Worm (Caenorhabditis elegans): ENCODE measurements around the gene srd-49.

Gene srd-49

DNA sequence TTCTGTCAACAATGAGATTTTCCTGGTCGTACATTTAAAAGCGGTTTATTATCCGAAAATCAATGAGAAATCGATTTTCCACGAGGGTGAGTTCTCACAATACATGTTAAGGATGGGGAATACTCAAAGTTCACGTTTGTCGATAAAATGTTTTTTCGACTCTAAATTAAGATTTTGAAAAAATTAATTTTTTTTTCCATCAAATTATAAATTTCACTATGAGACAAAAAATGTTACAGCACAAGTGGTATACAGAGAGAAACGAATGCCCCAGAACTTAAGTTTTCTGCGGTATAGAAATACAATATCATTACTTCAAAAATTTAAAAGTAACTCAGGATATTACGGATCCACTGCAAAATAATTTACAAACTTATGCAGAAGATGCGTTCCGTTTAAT is 16.2 kb upstream of the srd-49 start, which contains the start of gene R04B5.1:
R04B5.1 (minus strand) TSS at position 101 of the 400 bp plus-strand sequence.
- TF ChIP-seq dao-5 (tag; optimal IDR thresholded peaks at IDR 0.05): no peak

DNA sequence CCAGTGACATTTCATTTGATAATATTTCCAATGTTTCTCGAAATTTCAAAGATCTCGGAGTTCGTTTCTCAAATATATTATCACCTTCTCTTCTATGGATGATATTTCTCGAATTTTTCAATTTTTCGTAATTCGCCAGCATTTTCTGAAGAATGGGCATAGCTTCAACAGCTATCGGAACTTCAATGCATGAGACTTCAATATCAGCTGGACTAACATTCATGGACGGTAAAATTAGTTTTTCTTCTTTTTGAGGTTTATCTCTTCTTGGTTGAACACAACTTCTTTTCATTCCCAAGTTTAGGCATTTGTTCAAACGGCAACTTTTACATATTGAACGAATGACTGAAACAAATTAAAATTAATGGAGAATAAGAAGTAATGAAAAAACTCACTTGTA is 13.6 kb upstream of the srd-49 start:
- TF ChIP-seq him-1 (tag; optimal IDR thresholded peaks at IDR 0.05) (no peak), W03F9.2 (tag; optimal IDR thresholded peaks at IDR 0.05) (no peak), dao-5 (tag; optimal IDR thresholded peaks at IDR 0.05) (no peak)

DNA sequence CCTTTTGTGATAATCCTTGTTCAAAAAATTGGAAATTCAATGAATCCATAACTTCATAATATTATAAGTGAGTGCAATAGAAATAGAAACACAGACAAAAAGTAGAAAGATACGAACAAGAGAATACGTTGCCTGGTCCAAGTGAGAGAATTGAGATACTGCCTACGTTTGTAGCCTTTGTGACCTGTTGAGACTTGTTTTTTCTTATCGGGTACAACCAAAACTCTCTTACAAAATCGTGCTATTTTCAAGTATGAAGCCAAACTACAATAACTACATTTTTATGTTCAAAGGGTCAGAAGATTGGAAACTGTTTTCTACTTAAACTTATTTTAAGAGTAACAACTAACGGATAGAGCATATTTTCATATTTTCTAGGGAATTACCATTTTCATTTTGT is 12.8 kb upstream of the srd-49 start, which contains the start of gene nhr-205:
nhr-205 (minus strand) TSS at position 141 of the 400 bp plus-strand sequence.
- TF ChIP-seq him-1 (tag; optimal IDR thresholded peaks at IDR 0.05): no peak
- TF ChIP-seq W03F9.2 (tag; optimal IDR thresholded peaks at IDR 0.05): no peak
- no peak for TF ChIP-seq dao-5 (tag; optimal IDR thresholded peaks at IDR 0.05)

DNA sequence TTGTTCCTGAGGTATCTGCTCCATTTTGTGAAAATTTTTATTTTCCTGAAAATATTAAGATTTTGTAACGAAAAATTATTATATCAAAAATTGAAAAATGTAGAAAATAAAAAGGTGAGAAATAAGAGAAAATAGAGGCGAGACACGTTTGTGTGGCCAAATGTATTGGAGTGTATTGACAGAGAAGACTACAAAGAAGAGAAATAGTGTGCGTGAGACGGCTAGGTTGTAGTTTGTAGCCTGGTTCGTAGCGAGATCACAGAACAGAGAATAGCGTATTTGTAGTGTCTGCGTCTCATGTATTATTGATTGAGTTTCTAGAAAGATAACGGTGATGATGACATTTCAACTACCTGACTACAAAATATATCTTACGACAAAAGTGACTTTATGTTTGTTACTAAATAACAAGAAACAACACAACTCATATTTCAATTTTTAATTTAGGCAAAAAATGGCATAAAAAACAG is 10.4 kb upstream of the srd-49 start, which contains the start of gene nhr-12:
nhr-12 (minus strand) TSS at position 51 of the 470 bp plus-strand sequence.
- TF ChIP-seq dao-5 (tag; optimal IDR thresholded peaks at IDR 0.05) (no peak), him-1 (tag; optimal IDR thresholded peaks at IDR 0.05) (no peak), W03F9.2 (tag; optimal IDR thresholded peaks at IDR 0.05) (no peak)

DNA sequence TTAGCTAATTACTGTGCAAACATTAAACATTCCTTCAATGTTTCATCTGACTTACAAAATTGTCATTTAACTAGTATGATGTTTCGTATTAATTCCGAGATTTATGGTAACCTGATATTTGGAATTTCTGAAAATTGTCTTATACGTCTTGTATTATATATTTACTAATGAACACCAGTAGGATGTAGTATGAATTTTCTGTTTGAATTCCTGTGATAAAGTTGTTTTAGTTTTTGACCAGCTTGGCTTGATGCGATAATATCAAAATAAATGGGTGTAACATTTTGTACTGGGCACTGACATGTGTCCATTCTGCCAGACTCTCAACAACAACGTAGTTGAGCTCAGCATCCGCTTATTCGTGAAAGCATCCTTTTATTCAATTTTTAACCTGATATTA is 9.6 kb upstream of the srd-49 start, which contains the start of gene R04B5.6:
R04B5.6 (plus strand) TSS at position 301 of the 400 bp plus-strand sequence.
- TF ChIP-seq him-1 (tag; optimal IDR thresholded peaks at IDR 0.05) (no peak), dao-5 (tag; optimal IDR thresholded peaks at IDR 0.05) (no peak), W03F9.2 (tag; optimal IDR thresholded peaks at IDR 0.05) (no peak)

DNA sequence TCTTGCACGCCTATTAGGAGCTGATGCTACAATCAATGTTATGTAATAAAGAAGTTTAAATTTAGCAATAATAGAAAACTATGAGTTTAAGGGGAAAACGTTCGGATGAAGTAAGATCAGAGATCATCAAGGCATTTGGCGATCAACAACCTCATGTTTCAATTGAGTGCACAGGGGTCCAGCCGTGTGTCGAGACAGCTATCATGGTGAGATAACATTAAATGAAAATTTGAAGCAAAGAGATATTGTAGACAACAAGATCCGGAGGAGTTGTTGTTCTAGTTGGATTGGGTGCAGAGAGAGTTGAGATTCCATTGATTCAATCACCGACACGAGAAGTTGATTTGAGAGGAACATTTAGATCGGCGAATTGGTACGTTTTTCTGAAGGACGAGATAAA is 8.3 kb upstream of the srd-49 start:
- TF ChIP-seq dao-5 (tag; optimal IDR thresholded peaks at IDR 0.05): no peak
- TF ChIP-seq W03F9.2 (tag; optimal IDR thresholded peaks at IDR 0.05): no peak
- no peak for TF ChIP-seq him-1 (tag; optimal IDR thresholded peaks at IDR 0.05)

DNA sequence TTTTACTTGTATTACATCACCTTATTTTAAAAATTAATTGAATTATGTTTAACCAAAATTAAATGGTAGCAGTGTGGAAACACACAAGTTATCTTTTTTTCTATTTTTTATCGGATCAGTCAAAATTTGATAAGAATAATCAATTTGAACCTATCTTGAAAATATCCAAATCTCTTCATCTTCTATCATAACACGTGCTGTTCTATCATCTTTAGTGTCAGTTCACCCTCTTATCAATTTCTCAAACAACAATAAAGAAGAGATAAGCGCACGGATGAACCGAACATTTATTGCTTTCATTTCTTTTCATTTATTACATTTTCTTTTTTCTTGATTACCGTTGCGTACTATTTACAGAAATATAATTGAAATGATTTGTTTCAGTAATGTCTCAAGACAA is 7.4 kb upstream of the srd-49 start, which contains the start of gene R04B5.5:
R04B5.5 (plus strand) TSS at position 378 of the 400 bp plus-strand sequence.
- TF ChIP-seq him-1 (tag; optimal IDR thresholded peaks at IDR 0.05) (no peak), W03F9.2 (tag; optimal IDR thresholded peaks at IDR 0.05) (no peak), dao-5 (tag; optimal IDR thresholded peaks at IDR 0.05) (no peak)

DNA sequence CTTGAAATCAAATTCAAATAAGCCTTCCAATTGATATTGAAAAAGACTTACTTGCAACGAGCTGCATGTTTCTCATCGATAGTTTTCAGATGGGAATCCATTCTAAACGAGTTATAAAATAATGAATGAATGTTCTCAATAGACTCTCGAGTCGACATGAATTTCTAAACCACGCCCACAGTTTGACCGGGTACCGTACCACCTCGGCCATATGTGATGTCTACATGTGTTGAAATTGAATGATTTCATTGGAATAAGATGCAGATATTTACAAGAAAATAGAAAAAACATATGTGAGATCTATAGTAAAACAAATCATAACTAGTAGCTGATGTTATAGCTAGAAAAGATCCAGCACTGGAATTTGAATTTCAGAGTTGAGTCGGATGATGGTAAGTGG is 4.0 kb upstream of the srd-49 start, which contains the start of gene R04B5.7:
R04B5.7 (minus strand) TSS at position 101 of the 400 bp plus-strand sequence.
- no peak for TF ChIP-seq dao-5 (tag; optimal IDR thresholded peaks at IDR 0.05)
- no peak for TF ChIP-seq him-1 (tag; optimal IDR thresholded peaks at IDR 0.05)
- TF ChIP-seq W03F9.2 (tag; optimal IDR thresholded peaks at IDR 0.05): no peak

DNA sequence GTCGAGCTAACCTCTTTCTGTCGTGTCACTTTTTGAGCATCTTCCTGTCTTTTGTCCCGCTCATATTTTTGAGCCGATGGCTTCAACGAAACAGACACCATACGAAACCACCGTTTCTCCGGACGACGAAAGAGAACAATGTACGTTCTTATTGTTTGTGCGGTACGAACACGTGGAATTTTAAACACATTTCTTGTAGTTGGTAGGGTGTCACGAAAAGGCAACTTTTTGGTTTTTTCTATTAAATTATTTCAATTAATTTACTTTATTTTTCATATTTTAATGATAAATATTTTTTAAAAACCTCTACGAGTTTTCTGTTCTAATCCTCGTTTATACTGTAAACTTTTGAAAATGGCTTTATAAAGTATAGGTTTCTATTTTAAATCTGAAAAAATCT is 3.3 kb upstream of the srd-49 start, which contains the start of gene R04B5.11:
R04B5.11 (minus strand) TSS at position 101 of the 400 bp plus-strand sequence.
- no peak for TF ChIP-seq W03F9.2 (tag; optimal IDR thresholded peaks at IDR 0.05)
- TF ChIP-seq dao-5 (tag; optimal IDR thresholded peaks at IDR 0.05): no peak
- TF ChIP-seq him-1 (tag; optimal IDR thresholded peaks at IDR 0.05): no peak

DNA sequence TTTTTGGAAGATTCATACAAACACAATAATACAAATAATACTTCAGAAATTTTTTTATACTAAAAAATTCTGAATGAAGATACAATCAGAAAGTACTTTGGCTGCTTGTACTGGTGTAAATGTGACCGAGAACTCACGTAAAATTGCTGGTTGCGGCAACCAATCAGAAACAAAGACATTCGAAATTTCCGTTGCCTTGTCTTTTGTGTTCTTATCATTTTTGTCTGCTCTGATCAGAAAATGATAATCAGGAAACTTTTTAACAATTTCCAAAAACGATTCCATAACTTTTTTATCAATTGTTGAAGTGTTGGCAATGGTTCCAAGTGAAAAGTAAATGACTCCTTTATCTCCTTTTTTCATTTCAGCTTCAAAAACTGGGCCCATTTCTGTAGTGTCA is 2.5 kb downstream of the srd-49 start:
- TF ChIP-seq dao-5 (tag; optimal IDR thresholded peaks at IDR 0.05): no peak
- no peak for TF ChIP-seq him-1 (tag; optimal IDR thresholded peaks at IDR 0.05)
- no peak for TF ChIP-seq W03F9.2 (tag; optimal IDR thresholded peaks at IDR 0.05)

DNA sequence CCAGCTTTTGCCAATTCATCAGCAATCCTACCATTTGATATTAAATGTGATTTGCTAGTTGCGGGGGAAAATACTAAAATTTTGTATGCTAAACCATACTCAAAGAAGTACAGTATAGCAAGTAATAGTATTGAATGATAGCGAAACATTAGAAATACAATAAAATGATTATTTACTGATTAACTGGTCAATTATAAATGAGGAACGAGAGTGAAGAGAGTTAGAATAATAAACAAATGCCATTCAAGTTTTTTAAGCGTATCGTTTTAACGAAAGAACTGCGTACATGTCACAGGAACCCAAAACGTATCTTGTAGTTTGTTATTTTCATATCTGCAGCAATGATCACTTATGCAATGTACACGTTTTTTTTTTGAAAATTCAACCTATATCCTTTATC is 4.0 kb downstream of the srd-49 start, which contains the start of gene ugt-47:
ugt-47 (minus strand) TSS at position 169 of the 400 bp plus-strand sequence.
- TF ChIP-seq him-1 (tag; optimal IDR thresholded peaks at IDR 0.05) (no peak), W03F9.2 (tag; optimal IDR thresholded peaks at IDR 0.05) (no peak), dao-5 (tag; optimal IDR thresholded peaks at IDR 0.05) (no peak)

DNA sequence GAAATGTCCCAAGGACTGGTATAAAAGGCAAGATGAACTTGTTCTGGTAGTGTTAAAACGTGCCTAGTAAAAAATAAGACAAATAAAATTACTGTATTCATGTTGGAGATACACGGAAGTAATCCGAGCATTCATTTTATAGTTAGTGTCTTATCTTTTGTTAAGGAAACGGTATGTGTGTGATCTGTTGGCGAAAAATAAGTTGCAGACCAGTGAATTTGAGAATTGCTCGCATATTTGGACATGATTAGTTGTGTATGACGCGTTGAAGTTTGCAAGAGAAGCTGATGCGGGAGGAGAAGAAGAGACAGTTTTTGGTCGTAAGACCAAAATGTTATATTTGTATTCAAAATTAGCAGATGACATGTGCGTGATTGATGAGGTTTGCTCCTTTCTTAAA is 7.4 kb downstream of the srd-49 start, which contains the start of gene C08B6.14:
C08B6.14 (minus strand) TSS at position 101 of the 400 bp plus-strand sequence.
- TF ChIP-seq dao-5 (tag; optimal IDR thresholded peaks at IDR 0.05): no peak

DNA sequence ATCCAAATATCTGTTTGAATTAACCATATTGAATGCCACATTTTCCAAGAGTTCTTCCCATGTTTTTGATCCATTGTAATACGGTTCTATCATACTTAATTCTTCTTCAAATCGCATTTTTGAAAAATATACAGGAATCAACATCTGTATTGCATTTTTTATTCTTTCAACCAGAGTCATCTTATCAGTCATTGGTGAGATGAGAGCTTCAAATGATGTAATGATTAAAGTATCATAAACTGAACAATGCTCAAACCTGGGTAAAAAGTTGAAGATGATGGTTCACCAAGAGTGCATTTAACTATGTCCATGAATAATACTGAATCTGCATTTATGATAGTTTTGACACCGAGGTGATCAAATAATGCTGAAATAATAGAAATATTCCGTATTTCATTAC is 9.3 kb downstream of the srd-49 start:
- TF ChIP-seq him-1 (tag; optimal IDR thresholded peaks at IDR 0.05) (no peak), W03F9.2 (tag; optimal IDR thresholded peaks at IDR 0.05) (no peak), dao-5 (tag; optimal IDR thresholded peaks at IDR 0.05) (no peak)

DNA sequence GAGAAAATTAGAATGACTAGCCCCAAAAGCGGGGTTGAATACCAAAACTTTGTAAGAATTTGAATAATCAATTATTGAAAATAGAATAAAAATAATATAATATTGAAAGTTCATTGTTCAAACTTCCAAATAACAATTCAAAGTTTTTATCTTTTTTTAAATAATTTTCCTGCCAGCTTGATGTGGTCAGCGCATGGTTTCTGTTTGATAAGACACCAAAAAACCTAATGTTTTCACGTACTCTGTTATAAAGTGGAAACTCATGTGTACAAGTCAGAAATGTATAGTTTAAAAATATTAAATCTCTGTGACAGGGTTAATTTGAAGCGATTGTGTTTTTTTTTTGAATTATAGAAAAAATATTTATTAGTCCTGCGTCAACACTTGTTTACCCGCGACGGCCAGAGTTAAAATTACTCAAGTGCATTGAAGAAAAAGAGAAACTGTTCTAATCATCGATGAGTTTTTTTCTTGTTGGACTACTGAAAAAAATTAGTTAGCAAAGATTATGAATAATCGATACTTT is 10.4 kb downstream of the srd-49 start, which contains the start of gene ugt-17:
ugt-17 (minus strand) TSS at position 180 of the 526 bp plus-strand sequence.
- no peak for TF ChIP-seq W03F9.2 (tag; optimal IDR thresholded peaks at IDR 0.05)
- TF ChIP-seq dao-5 (tag; optimal IDR thresholded peaks at IDR 0.05): no peak

DNA sequence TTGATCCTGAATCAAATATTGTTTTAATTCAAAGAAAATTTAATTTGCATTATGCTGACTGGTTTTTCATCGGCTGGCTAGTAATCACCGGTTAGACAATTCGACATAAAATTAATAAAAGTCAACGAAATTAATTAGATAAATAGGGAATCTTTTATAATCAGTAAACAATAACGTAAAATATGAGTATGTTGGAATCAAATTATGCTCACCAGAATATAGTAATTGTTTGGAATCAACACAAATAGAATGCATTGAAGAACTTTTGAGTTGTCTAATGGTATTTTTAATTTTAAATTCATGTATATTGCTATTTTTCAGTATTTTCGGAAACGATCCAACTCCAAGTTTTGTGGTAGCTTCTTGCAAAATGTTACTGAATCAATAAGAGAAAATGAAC is 10.9 kb downstream of the srd-49 start, which contains the start of gene C08B6.2:
C08B6.2 (plus strand) TSS at position 301 of the 400 bp plus-strand sequence.
- TF ChIP-seq W03F9.2 (tag; optimal IDR thresholded peaks at IDR 0.05) (no peak), dao-5 (tag; optimal IDR thresholded peaks at IDR 0.05) (no peak), him-1 (tag; optimal IDR thresholded peaks at IDR 0.05) (no peak)
